Worm (Caenorhabditis elegans) whole organism, L4 larva: ENCODE results near the gene F35C11.3.
"Not testable (repeated sequence)": the region's sequence is repeated elsewhere in the genome, so short reads cannot be mapped to it uniquely, and the experiment has no call there.

ENCODE experiments used
- R02D3.7 ChIP-seq: fragments of 150-350 bp; sonication (generic microtip); optimal IDR thresholded peaks from 3 replicates; lab custom pipeline; 2014; ENCODE audit warnings: missing biosample characterization, missing genetic modification characterization
- ceh-62 ChIP-seq: sonication (generic microtip); optimal IDR thresholded peaks from 2 replicates; lab custom pipeline; 2017; ENCODE audit warnings: missing biosample characterization, missing genetic modification characterization
- ceh-82 ChIP-seq: sonication (generic microtip); optimal IDR thresholded peaks from 2 replicates; lab custom pipeline; 2017; ENCODE audit warnings: missing biosample characterization, missing genetic modification characterization
- daf-16 ChIP-seq, 3 experiments: sonication (generic microtip); optimal IDR thresholded peaks; 2 replicates each; lab custom pipeline; 2016 to 2017; ENCODE audit warnings: missing genetic modification characterization in 3 of 3, missing genetic modification reagents in 3 of 3, mild to moderate bottlenecking in 2 of 3, missing compliant biosample characterization in 2 of 3, missing biosample characterization in 1 of 3, moderate library complexity in 1 of 3
- dmd-8 ChIP-seq: fragments of 200-800 bp; sonication (Bioruptor generic); IDR thresholded peaks from 2 replicates; pipeline ENCODE4 v1.3.6; 2022; ENCODE audit warnings: missing genetic modification characterization, missing compliant biosample characterization
- dpl-1 ChIP-seq: fragments of 150-350 bp; optimal IDR thresholded peaks from 2 replicates; lab custom pipeline; 2014; ENCODE audit warnings: missing biosample characterization, missing genetic modification reagents, missing genetic modification characterization
- hif-1 ChIP-seq, 2 experiments: sonication (generic microtip); optimal IDR thresholded peaks; 2 replicates each; lab custom pipeline; 2016 to 2017; ENCODE audit warnings: missing compliant biosample characterization in 2 of 2, missing genetic modification characterization in 2 of 2, missing genetic modification reagents in 2 of 2, missing genotype in 2 of 2, mild to moderate bottlenecking in 1 of 2
- hmg-1.1 ChIP-seq: fragments of 200-800 bp; sonication (Bioruptor generic); IDR thresholded peaks from 2 replicates; pipeline ENCODE4 v1.3.6; 2022; ENCODE audit warnings: missing genetic modification reagents, missing genetic modification characterization, missing compliant biosample characterization
- lin-1 ChIP-seq: fragments of 200-800 bp; sonication (Bioruptor generic); IDR thresholded peaks from 2 replicates; pipeline ENCODE4 v1.3.6; 2022; ENCODE audit warnings: missing genetic modification reagents, missing genetic modification characterization, missing compliant biosample characterization
- lin-13 ChIP-seq: fragments of 150-350 bp; optimal IDR thresholded peaks from 2 replicates; lab custom pipeline; 2014; ENCODE audit warnings: missing biosample characterization, missing genetic modification reagents, missing genetic modification characterization
- lin-38 ChIP-seq: fragments of 200-800 bp; sonication (Bioruptor generic); IDR thresholded peaks from 2 replicates; pipeline ENCODE4 v1.3.6; 2022; ENCODE audit warnings: missing genetic modification reagents, missing genetic modification characterization, missing compliant biosample characterization
- lin-39 ChIP-seq: fragments of 150-350 bp; optimal IDR thresholded peaks from 2 replicates; lab custom pipeline; 2014; ENCODE audit warnings: missing biosample characterization, missing genetic modification reagents, missing genetic modification characterization
- lsy-2 ChIP-seq, 2 experiments: fragments of 150-350 bp in 1 of 2; sonication (generic microtip) in 1 of 2; optimal IDR thresholded peaks; 2 replicates each; lab custom pipeline; 2014 to 2017; ENCODE audit warnings: missing biosample characterization in 2 of 2, missing genetic modification characterization in 2 of 2
- nhr-10 ChIP-seq: fragments of 150-350 bp; optimal IDR thresholded peaks from 2 replicates; lab custom pipeline; 2014; ENCODE audit warnings: missing biosample characterization, missing genetic modification characterization
- nhr-111 ChIP-seq: fragments of 200-800 bp; sonication (Bioruptor generic); optimal IDR thresholded peaks from 2 replicates; lab custom pipeline; 2018; ENCODE audit warnings: mild to moderate bottlenecking, missing genetic modification characterization, missing compliant biosample characterization
- php-3 ChIP-seq: fragments of 200-800 bp; sonication (Bioruptor generic); IDR thresholded peaks from 2 replicates; pipeline ENCODE4 v1.3.6; 2022; ENCODE audit warnings: missing genetic modification reagents, missing genetic modification characterization, missing compliant biosample characterization
- saeg-2 ChIP-seq: fragments of 200-800 bp; sonication (Bioruptor generic); IDR thresholded peaks from 2 replicates; pipeline ENCODE4 v1.3.6; 2022; ENCODE audit warnings: missing genetic modification reagents, missing genetic modification characterization, missing compliant biosample characterization
- snpc-4 ChIP-seq: fragments of 150-350 bp; optimal IDR thresholded peaks from 2 replicates; lab custom pipeline; 2014; ENCODE audit warnings: missing biosample characterization, missing genetic modification characterization
- tra-1 ChIP-seq: fragments of 200-800 bp; sonication (Bioruptor generic); IDR thresholded peaks from 2 replicates; pipeline ENCODE4 v1.3.6; 2022; ENCODE audit warnings: missing genetic modification reagents, missing genetic modification characterization, missing compliant biosample characterization
- zag-1 ChIP-seq: fragments of 150-350 bp; optimal IDR thresholded peaks from 2 replicates; lab custom pipeline; 2014; ENCODE audit warnings: missing biosample characterization, missing genetic modification characterization
- zfp-2 ChIP-seq: sonication (generic microtip); optimal IDR thresholded peaks from 2 replicates; lab custom pipeline; 2016; ENCODE audit warnings: mild to moderate bottlenecking, missing genetic modification characterization, missing compliant biosample characterization
- zip-11 ChIP-seq: fragments of 200-800 bp; sonication (Bioruptor generic); IDR thresholded peaks from 2 replicates; pipeline ENCODE4 v1.3.6; 2022; ENCODE audit warnings: missing genetic modification characterization, missing compliant biosample characterization

Gene F35C11.3

ce11 chrII:8283158-8283717, 36.7 kb downstream of the F35C11.3 start, which contains the start of the genes nst-1 and cct-4 (continued):
- TF ChIP-seq hmg-1.1 (GFP tag; lab: Robert Waterston, UW) (no peak), lsy-2 (tag; optimal IDR thresholded peaks at IDR 0.05; lab: Kevin White, UChicago) (peak in 1 of 2 experiments; percentile 62), dpl-1 (GFP tag; lab: Kevin White, UChicago) (peak; percentile 51), zfp-2 (tag; lab: Kevin White, UChicago) (no peak), php-3 (GFP tag; lab: Robert Waterston, UW) (no peak), ceh-82 (tag; lab: Kevin White, UChicago) (no peak), R02D3.7 (tag; lab: Kevin White, UChicago) (no peak)

- TF ChIP-seq lsy-2 (tag; optimal IDR thresholded peaks at IDR 0.05; lab: Kevin White, UChicago) (peak in 1 of 2 experiments; percentile 16), daf-16 (GFP tag; optimal IDR thresholded peaks at IDR 0.05; lab: Kevin White, UChicago) (peak in 1 of 2 experiments; percentile 18)
- not testable (repeated sequence) for TF ChIP-seq daf-16 (tag; optimal IDR thresholded peaks at IDR 0.05; lab: Kevin White, UChicago)
- TF ChIP-seq, all 104 proteins: peak for 2; not testable (repeated sequence) for 102
Measured at ce11 chrII:8285837-8286236, 39.3 kb downstream of the F35C11.3 start.

DNA sequence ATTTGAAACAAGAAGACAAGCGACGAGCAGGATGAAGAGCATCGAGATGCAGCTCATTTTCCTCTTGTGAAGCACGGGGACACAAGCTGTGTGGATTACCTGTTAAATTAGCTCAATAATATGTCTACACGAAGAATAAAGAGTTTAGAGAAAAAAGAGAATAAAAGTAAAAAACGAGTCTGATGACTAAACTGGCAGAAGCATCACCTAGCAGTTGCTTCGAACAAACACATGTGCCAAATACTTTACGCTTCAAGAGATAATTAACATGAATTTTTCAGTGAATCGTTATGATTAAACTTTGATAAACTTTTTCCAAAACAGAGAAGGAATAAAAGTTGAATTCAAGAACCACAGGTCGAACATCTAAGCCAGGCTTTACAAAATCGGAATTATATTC, 48.7 kb downstream of the F35C11.3 start, which contains the start of gene nlp-55:
Gene nlp-55, minus strand, starts transcription at position 101 of the 400 bp plus-strand sequence.
- TF ChIP-seq ceh-62 (tag; lab: Kevin White, UChicago) = no peak
- TF ChIP-seq nhr-111 (GFP tag; lab: Kevin White, UChicago) = no peak
- no peak for TF ChIP-seq lin-1 (GFP tag; lab: Robert Waterston, UW)
- no peak for TF ChIP-seq hif-1 (tag; optimal IDR thresholded peaks at IDR 0.05; lab: Kevin White, UChicago)
- TF ChIP-seq tra-1 (GFP tag; lab: Robert Waterston, UW) = no peak
- TF ChIP-seq saeg-2 (GFP tag; lab: Robert Waterston, UW) = no peak
- no peak for TF ChIP-seq dmd-8 (GFP tag; lab: Robert Waterston, UW)
- TF ChIP-seq lin-13 (GFP tag; lab: Kevin White, UChicago) = no peak
- TF ChIP-seq snpc-4 = no peak
- no peak for TF ChIP-seq ceh-82 (tag; lab: Kevin White, UChicago)
- no peak for TF ChIP-seq nhr-10
- TF ChIP-seq zag-1 (tag; lab: Kevin White, UChicago) = no peak
- TF ChIP-seq lin-39 (tag; lab: Kevin White, UChicago) = no peak
- TF ChIP-seq zip-11 (GFP tag; lab: Robert Waterston, UW) = no peak
- no peak for TF ChIP-seq lin-38 (GFP tag; lab: Robert Waterston, UW)
- TF ChIP-seq zfp-2 (tag; lab: Kevin White, UChicago) = no peak
